Worm (Caenorhabditis elegans) whole organism, L2 larva: ENCODE results near the gene F17C11.12.

Experiments used
- ZK546.5 ChIP-seq: sonication (generic microtip); optimal IDR thresholded peaks from 2 replicates; lab custom pipeline; 2017; ENCODE audit warnings: missing biosample characterization, missing genetic modification characterization
- aly-2 ChIP-seq: fragments of 150-350 bp; optimal IDR thresholded peaks from 2 replicates; lab custom pipeline; 2014; ENCODE audit warnings: missing biosample characterization, missing genetic modification characterization
- elt-1 ChIP-seq: fragments of 150-350 bp; optimal IDR thresholded peaks from 2 replicates; lab custom pipeline; 2014; ENCODE audit warnings: missing biosample characterization, missing genetic modification characterization
- fos-1 ChIP-seq: fragments of 150-350 bp; optimal IDR thresholded peaks from 2 replicates; lab custom pipeline; 2014; ENCODE audit warnings: missing biosample characterization, missing genetic modification characterization
- lsy-2 ChIP-seq, 2 experiments: fragments of 150-350 bp in 1 of 2; sonication (generic microtip) in 1 of 2; optimal IDR thresholded peaks; 2 replicates each; lab custom pipeline; 2014 to 2017; ENCODE audit warnings: missing biosample characterization in 2 of 2, missing genetic modification characterization in 2 of 2
- nhr-11 ChIP-seq: fragments of 150-350 bp; optimal IDR thresholded peaks from 2 replicates; lab custom pipeline; 2014; ENCODE audit warnings: missing biosample characterization, missing genetic modification characterization
- nhr-77 ChIP-seq: fragments of 150-350 bp; optimal IDR thresholded peaks from 2 replicates; lab custom pipeline; 2014; ENCODE audit warnings: missing biosample characterization, missing genetic modification characterization
- ztf-11 ChIP-seq: sonication (generic microtip); optimal IDR thresholded peaks from 2 replicates; lab custom pipeline; 2017; ENCODE audit warnings: missing biosample characterization, missing genetic modification characterization

DNA sequence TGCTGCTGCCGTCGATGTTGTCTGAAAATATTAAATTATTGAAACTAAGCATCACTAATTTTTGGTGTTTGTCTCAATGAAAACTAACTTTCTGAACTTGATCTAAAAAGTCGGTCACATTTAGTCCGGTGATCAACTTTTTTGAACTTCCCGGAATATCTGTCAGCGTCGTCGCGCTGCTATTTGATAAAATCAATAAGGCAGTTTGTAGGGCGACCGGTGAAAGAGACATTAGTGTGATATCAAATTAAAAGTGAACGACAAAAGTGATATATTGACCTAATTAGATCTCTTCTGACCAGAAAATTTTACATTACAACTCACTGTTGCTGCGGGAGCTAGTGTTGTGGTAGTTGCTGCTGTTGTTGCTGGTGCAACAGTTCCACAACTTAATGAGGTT is 34.2 kb upstream of the F17C11.12 start:
- TF ChIP-seq elt-1 (tag; lab: Kevin White, UChicago) (no peak), nhr-11 (tag; lab: Kevin White, UChicago) (no peak), ZK546.5 (tag; lab: Kevin White, UChicago) (no peak), nhr-77 (no peak), ztf-11 (tag; lab: Kevin White, UChicago) (no peak), fos-1 (tag; lab: Kevin White, UChicago) (no peak), lsy-2 (tag; optimal IDR thresholded peaks at IDR 0.05; lab: Kevin White, UChicago) (no peak), aly-2 (tag; lab: Kevin White, UChicago) (no peak)
